Fruit fly (Drosophila melanogaster) whole organism, embryonic: ENCODE results near the gene CG43800.

Experiments used
- Atf-2 ChIP-seq: fragments of 200-800 bp; sonication (Bioruptor generic); optimal IDR thresholded peaks from 2 replicates; lab custom pipeline; 2016; ENCODE audit warnings: missing biosample characterization, missing genetic modification characterization
- C15 ChIP-seq: fragments of 200-800 bp; sonication (Bioruptor generic); IDR thresholded peaks from 3 replicates; pipeline ENCODE4 v1.3.6; 2022; ENCODE audit warnings: missing biosample characterization, missing genetic modification characterization
- CG10147 ChIP-seq: fragments of 200-800 bp; sonication (Bioruptor generic); optimal IDR thresholded peaks from 2 replicates; lab custom pipeline; 2019; ENCODE audit warnings: missing biosample characterization, mild to moderate bottlenecking, missing genetic modification characterization, moderate library complexity
- CG10274 ChIP-seq: fragments of 200-800 bp; sonication (Bioruptor generic); optimal IDR thresholded peaks from 3 replicates; lab custom pipeline; 2017; ENCODE audit warnings: missing biosample characterization, mild to moderate bottlenecking, missing genetic modification characterization
- CG10654 ChIP-seq: fragments of 200-800 bp; sonication (Bioruptor generic); optimal IDR thresholded peaks from 2 replicates; lab custom pipeline; 2016; ENCODE audit warnings: missing biosample characterization, missing genetic modification characterization
- CG12071 ChIP-seq: fragments of 200-800 bp; sonication (Bioruptor generic); optimal IDR thresholded peaks from 3 replicates; lab custom pipeline; 2018; ENCODE audit warnings: missing biosample characterization, mild to moderate bottlenecking, missing genetic modification characterization
- CG12236 ChIP-seq: fragments of 200-800 bp; sonication (Bioruptor generic); optimal IDR thresholded peaks from 2 replicates; lab custom pipeline; 2016; ENCODE audit warnings: missing biosample characterization, missing genetic modification characterization
- CG13775 ChIP-seq: fragments of 200-800 bp; sonication (Bioruptor generic); optimal IDR thresholded peaks from 3 replicates; lab custom pipeline; 2017; ENCODE audit warnings: missing biosample characterization, mild to moderate bottlenecking, missing genetic modification characterization
- CG18599 ChIP-seq: fragments of 200-800 bp; sonication (Bioruptor generic); optimal IDR thresholded peaks from 3 replicates; lab custom pipeline; 2017; ENCODE audit warnings: missing biosample characterization, missing genetic modification characterization, mild to moderate bottlenecking, moderate library complexity, missing genetic modification reagents
- CG31365 ChIP-seq: fragments of 200-800 bp; sonication (Bioruptor generic); optimal IDR thresholded peaks from 2 replicates; lab custom pipeline; 2018; ENCODE audit warnings: missing biosample characterization, mild to moderate bottlenecking, missing genetic modification characterization
- CG5180 ChIP-seq: fragments of 200-800 bp; sonication (Bioruptor generic); optimal IDR thresholded peaks from 3 replicates; lab custom pipeline; 2017; ENCODE audit warnings: missing biosample characterization, missing genetic modification characterization, mild to moderate bottlenecking, moderate library complexity, missing genetic modification reagents
- CG6254 ChIP-seq: fragments of 200-800 bp; sonication (Bioruptor generic); optimal IDR thresholded peaks from 3 replicates; lab custom pipeline; 2017; ENCODE audit warnings: mild to moderate bottlenecking, missing biosample characterization, missing genetic modification reagents, missing genetic modification characterization
- CG6765 ChIP-seq: fragments of 200-800 bp; sonication (Bioruptor generic); optimal IDR thresholded peaks from 3 replicates; lab custom pipeline; 2017; ENCODE audit warnings: missing biosample characterization, mild to moderate bottlenecking, missing genetic modification characterization
- CG7357 ChIP-seq: fragments of 200-800 bp; sonication (Bioruptor generic); IDR thresholded peaks from 3 replicates; pipeline ENCODE4 v1.3.6; 2022; ENCODE audit warnings: missing biosample characterization, missing genetic modification characterization
- CG7963 ChIP-seq: fragments of 200-800 bp; sonication (Bioruptor generic); IDR thresholded peaks from 3 replicates; pipeline ENCODE4 v1.3.6; 2022; ENCODE audit warnings: missing biosample characterization, missing genetic modification characterization; ENCODE audit not compliant: partially characterized antibody
- CG8290 ChIP-seq, 3 experiments: fragments of 200-800 bp; sonication (Bioruptor generic); optimal IDR thresholded peaks; 2 replicates each; lab custom pipeline; 2016 to 2019; ENCODE audit warnings: missing biosample characterization in 3 of 3, missing genetic modification characterization in 3 of 3, mild to moderate bottlenecking in 2 of 3, moderate library complexity in 1 of 3
- CG8359 ChIP-seq: fragments of 200-800 bp; sonication (Bioruptor generic); optimal IDR thresholded peaks from 2 replicates; lab custom pipeline; 2017; ENCODE audit warnings: missing biosample characterization, mild to moderate bottlenecking, missing genetic modification characterization, borderline replicate concordance
- CG8924 ChIP-seq: fragments of 200-800 bp; optimal IDR thresholded peaks from 3 replicates; lab custom pipeline; 2019; ENCODE audit warnings: missing biosample characterization, mild to moderate bottlenecking, missing genetic modification characterization, moderate library complexity
- CG9215 ChIP-seq: fragments of 200-800 bp; sonication (Bioruptor generic); IDR thresholded peaks from 2 replicates; pipeline ENCODE4 v1.3.6; 2022; ENCODE audit warnings: missing biosample characterization, missing genetic modification characterization
- D19A ChIP-seq: fragments of 200-800 bp; optimal IDR thresholded peaks from 3 replicates; lab custom pipeline; 2019; ENCODE audit warnings: missing biosample characterization, mild to moderate bottlenecking, missing genetic modification characterization, moderate library complexity
- ERR ChIP-seq: fragments of 200-800 bp; sonication (Bioruptor generic); optimal IDR thresholded peaks from 2 replicates; lab custom pipeline; 2016; ENCODE audit warnings: missing biosample characterization, missing genetic modification characterization
- GATAe ChIP-seq: fragments of 200-800 bp; sonication (Bioruptor generic); conservative IDR thresholded peaks from 2 replicates; pipeline ENCODE4 v1.3.6; 2022; ENCODE audit warnings: missing biosample characterization, missing genetic modification characterization
- HmgZ ChIP-seq: fragments of 200-800 bp; sonication (Bioruptor generic); optimal IDR thresholded peaks from 2 replicates; lab custom pipeline; 2018; ENCODE audit warnings: missing biosample characterization, mild to moderate bottlenecking, missing genetic modification characterization
- Hr39 ChIP-seq: fragments of >200 bp; optimal IDR thresholded peaks from 2 replicates; lab custom pipeline; 2017
- Hr78 ChIP-seq, 2 experiments: fragments of 200-800 bp in 1 of 2; fragments of >200 bp in 1 of 2; sonication (Bioruptor generic) in 1 of 2; optimal IDR thresholded peaks; 2 replicates each; lab custom pipeline; 2017 to 2019; ENCODE audit warnings: missing biosample characterization in 2 of 2, missing genetic modification characterization in 2 of 2, mild to moderate bottlenecking in 1 of 2, moderate library complexity in 1 of 2
- Neu2 ChIP-seq: fragments of 200-800 bp; sonication (Bioruptor generic); optimal IDR thresholded peaks from 3 replicates; lab custom pipeline; 2016; ENCODE audit warnings: missing biosample characterization, missing genetic modification characterization, borderline replicate concordance
- Nf-YB ChIP-seq: fragments of 200-800 bp; sonication (Bioruptor generic); optimal IDR thresholded peaks from 3 replicates; lab custom pipeline; 2019; ENCODE audit warnings: missing biosample characterization, mild to moderate bottlenecking, missing genetic modification characterization, moderate library complexity
- Sry-β ChIP-seq: fragments of 200-800 bp; sonication (Bioruptor generic); optimal IDR thresholded peaks from 2 replicates; lab custom pipeline; 2018; ENCODE audit warnings: missing biosample characterization, mild to moderate bottlenecking, missing genetic modification characterization, moderate library complexity
- Ssrp ChIP-seq: fragments of 200-800 bp; sonication (Bioruptor generic); optimal IDR thresholded peaks from 2 replicates; lab custom pipeline; 2018; ENCODE audit warnings: missing biosample characterization, mild to moderate bottlenecking, missing genetic modification characterization, moderate library complexity
- TFAM ChIP-seq: fragments of 200-800 bp; sonication (Bioruptor generic); optimal IDR thresholded peaks from 2 replicates; lab custom pipeline; 2017; ENCODE audit warnings: missing biosample characterization, missing genetic modification characterization, inconsistent platforms
- ac ChIP-seq: fragments of 200-800 bp; sonication (Bioruptor generic); optimal IDR thresholded peaks from 3 replicates; lab custom pipeline; 2017; ENCODE audit warnings: missing biosample characterization, mild to moderate bottlenecking, missing genetic modification characterization
- amos ChIP-seq: fragments of 200-800 bp; sonication (Bioruptor generic); IDR thresholded peaks from 2 replicates; pipeline ENCODE4 v1.3.6; 2022; ENCODE audit warnings: missing biosample characterization, missing genetic modification characterization; ENCODE audit not compliant: partially characterized antibody
- bigmax ChIP-seq: fragments of 200-800 bp; sonication (Bioruptor generic); optimal IDR thresholded peaks from 2 replicates; lab custom pipeline; 2018; ENCODE audit warnings: missing biosample characterization, mild to moderate bottlenecking, missing genetic modification characterization
- bowl ChIP-seq: fragments of 200-800 bp; sonication (Bioruptor generic); IDR thresholded peaks from 2 replicates; pipeline ENCODE4 v1.3.6; 2022; ENCODE audit warnings: missing biosample characterization, missing genetic modification characterization
- btn ChIP-seq: fragments of 200-800 bp; sonication (Bioruptor generic); optimal IDR thresholded peaks from 2 replicates; lab custom pipeline; 2016; ENCODE audit warnings: missing biosample characterization, missing genetic modification characterization
- crp ChIP-seq, 2 experiments: fragments of 200-800 bp; sonication (Bioruptor generic); optimal IDR thresholded peaks; 2 replicates in 1 of 2; 3 replicates in 1 of 2; lab custom pipeline; 2017; ENCODE audit warnings: missing biosample characterization in 2 of 2, missing genetic modification characterization in 2 of 2, mild to moderate bottlenecking in 1 of 2, moderate library complexity in 1 of 2
- dan ChIP-seq: fragments of 200-800 bp; sonication (Bioruptor generic); IDR thresholded peaks from 2 replicates; pipeline ENCODE4 v1.3.6; 2022; ENCODE audit warnings: missing biosample characterization, missing genetic modification characterization
- emc ChIP-seq: fragments of 200-800 bp; sonication (Bioruptor generic); optimal IDR thresholded peaks from 2 replicates; lab custom pipeline; 2016; ENCODE audit warnings: missing biosample characterization, missing genetic modification characterization
- fd102C ChIP-seq: fragments of 200-800 bp; sonication (Bioruptor generic); optimal IDR thresholded peaks from 2 replicates; lab custom pipeline; 2018; ENCODE audit warnings: missing biosample characterization, mild to moderate bottlenecking, missing genetic modification characterization, moderate library complexity
- fu2 ChIP-seq: fragments of 200-800 bp; sonication (Bioruptor generic); optimal IDR thresholded peaks from 2 replicates; lab custom pipeline; 2016; ENCODE audit warnings: missing biosample characterization, missing genetic modification characterization
- grn ChIP-seq: fragments of 200-800 bp; sonication (Bioruptor generic); optimal IDR thresholded peaks from 3 replicates; lab custom pipeline; 2017; ENCODE audit warnings: missing biosample characterization, missing genetic modification characterization
- ham ChIP-seq: fragments of 200-800 bp; sonication (Bioruptor generic); IDR thresholded peaks from 2 replicates; pipeline ENCODE4 v1.3.6; 2022; ENCODE audit warnings: missing biosample characterization, missing genetic modification characterization
- hth ChIP-seq: fragments of >200 bp; optimal IDR thresholded peaks from 2 replicates; lab custom pipeline; 2017; ENCODE audit warnings: inconsistent platforms
- inv ChIP-seq: fragments of 200-800 bp; sonication (Bioruptor generic); IDR thresholded peaks from 2 replicates; pipeline ENCODE4 v1.3.6; 2022; ENCODE audit warnings: missing biosample characterization, missing genetic modification characterization; ENCODE audit not compliant: partially characterized antibody
- maf-S ChIP-seq: fragments of 200-800 bp; sonication (Bioruptor generic); optimal IDR thresholded peaks from 2 replicates; lab custom pipeline; 2016; ENCODE audit warnings: missing biosample characterization, missing genetic modification characterization
- pfk ChIP-seq: fragments of 200-800 bp; sonication (Bioruptor generic); optimal IDR thresholded peaks from 2 replicates; lab custom pipeline; 2018; ENCODE audit warnings: missing biosample characterization, mild to moderate bottlenecking, missing genetic modification characterization, moderate library complexity
- row ChIP-seq: fragments of 200-800 bp; sonication (Bioruptor generic); IDR thresholded peaks from 3 replicates; pipeline ENCODE4 v1.3.6; 2022; ENCODE audit warnings: missing biosample characterization, missing genetic modification characterization
- sima ChIP-seq: fragments of 200-800 bp; sonication (Bioruptor generic); optimal IDR thresholded peaks from 2 replicates; lab custom pipeline; 2016; ENCODE audit warnings: missing biosample characterization, missing genetic modification characterization
- sug ChIP-seq: fragments of 200-800 bp; optimal IDR thresholded peaks from 2 replicates; lab custom pipeline; 2019; ENCODE audit warnings: missing biosample characterization, mild to moderate bottlenecking, missing genetic modification characterization, moderate library complexity
- zf30C ChIP-seq: fragments of 200-800 bp; sonication (Bioruptor generic); optimal IDR thresholded peaks from 3 replicates; lab custom pipeline; 2018; ENCODE audit warnings: missing biosample characterization, mild to moderate bottlenecking, missing genetic modification characterization

CG43800 gene

DNA sequence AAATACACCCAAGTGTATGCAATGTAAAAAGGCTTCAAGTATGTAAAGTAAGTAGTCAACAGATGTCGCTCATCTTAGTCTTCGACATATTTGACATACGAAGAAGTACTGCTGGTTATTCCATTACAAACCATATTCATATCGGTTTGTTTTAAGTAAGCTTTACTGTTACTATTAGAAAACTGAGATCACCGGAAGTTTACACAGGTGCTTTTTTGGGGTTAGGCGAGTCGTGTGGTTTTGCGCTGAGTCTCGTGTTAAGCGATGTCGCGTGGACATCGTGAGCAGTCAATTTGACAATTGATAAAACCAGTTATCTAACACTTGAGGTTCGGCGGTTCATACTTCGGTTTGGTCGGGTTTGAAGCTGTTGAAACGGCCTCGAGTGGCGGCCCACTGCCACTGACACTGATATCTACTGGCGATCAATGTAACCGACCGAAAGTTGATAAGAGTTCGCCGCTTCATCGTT is 22.1 kb upstream of the CG43800 start (continued):
- TF ChIP-seq CG6765 (GFP tag; lab: Kevin White, UChicago) (no peak), emc (GFP tag; lab: Kevin White, UChicago) (no peak), zf30C (no peak), btn (GFP tag; lab: Kevin White, UChicago) (no peak), ham (no peak), Sry-β (GFP tag; lab: Kevin White, UChicago) (no peak), fd102C (GFP tag; lab: Kevin White, UChicago) (no peak), Ssrp (no peak), Nf-YB (no peak), CG10274 (no peak), CG6254 (GFP tag; lab: Kevin White, UChicago) (no peak), row (GFP tag; lab: Robert Waterston, UW) (0 out of 3 replicates have a peak, but pooled peaks have one; percentile 23), amos (GFP tag; lab: Robert Waterston, UW) (peak; percentile 53; the same call in 1 of the 2 replicates), sima (GFP tag; lab: Kevin White, UChicago) (no peak), Hr39 (lab: Kevin White, UChicago) (no peak), Hr78 (GFP tag; optimal IDR thresholded peaks at IDR 0.05; lab: Kevin White, UChicago) (peak in 1 of 2 experiments; percentile 60), inv (GFP tag; lab: Robert Waterston, UW) (0 out of 2 replicates have a peak, but pooled peaks have one; percentile 17), CG10147 (GFP tag; lab: Kevin White, UChicago) (no peak), ac (GFP tag; lab: Kevin White, UChicago) (no peak), maf-S (GFP tag; lab: Kevin White, UChicago) (no peak), crp (GFP tag; optimal IDR thresholded peaks at IDR 0.05; lab: Kevin White, UChicago) (no peak), grn (GFP tag; lab: Kevin White, UChicago) (peak; percentile 70), CG5180 (GFP tag; lab: Kevin White, UChicago) (peak; percentile 85), dan (GFP tag; lab: Robert Waterston, UW) (no peak), CG12071 (GFP tag; lab: Kevin White, UChicago) (peak; percentile 30), CG13775 (GFP tag; lab: Kevin White, UChicago) (no peak), CG8924 (tag; lab: Kevin White, UChicago) (no peak), HmgZ (tag; lab: Kevin White, UChicago) (no peak), CG7357 (GFP tag; lab: Robert Waterston, UW) (no peak), fu2 (GFP tag; lab: Kevin White, UChicago) (no peak), ERR (GFP tag; lab: Kevin White, UChicago) (no peak), CG9215 (GFP tag; lab: Robert Waterston, UW) (no peak), GATAe (GFP tag; lab: Robert Waterston, UW) (no peak), CG8290 (GFP tag; optimal IDR thresholded peaks at IDR 0.05; lab: Kevin White, UChicago) (no peak), CG8290 (tag; optimal IDR thresholded peaks at IDR 0.05; lab: Kevin White, UChicago) (peak in 1 of 2 experiments; percentile 35), CG8359 (no peak), Atf-2 (GFP tag; lab: Kevin White, UChicago) (no peak), CG18599 (peak; percentile 6), CG12236 (GFP tag; lab: Kevin White, UChicago) (no peak), sug (peak; percentile 53), CG31365 (tag; lab: Kevin White, UChicago) (no peak), bigmax (peak; percentile 69), TFAM (GFP tag; lab: Kevin White, UChicago) (no peak), D19A (tag; lab: Kevin White, UChicago) (no peak), C15 (GFP tag; lab: Robert Waterston, UW) (no peak), CG7963 (GFP tag; lab: Robert Waterston, UW) (no peak), CG10654 (GFP tag; lab: Kevin White, UChicago) (no peak), Neu2 (GFP tag; lab: Kevin White, UChicago) (no peak), bowl (GFP tag; lab: Robert Waterston, UW) (no peak), hth (lab: Kevin White, UChicago) (no peak), pfk (no peak)
